Worm (Caenorhabditis elegans) whole organism, L1 larva: ENCODE data around the gene ugt-16.

Experiments used
- aha-1 ChIP-seq: fragments of 150-350 bp; optimal IDR thresholded peaks from 2 replicates; lab custom pipeline; 2014; ENCODE audit warnings: missing biosample characterization, missing genetic modification characterization
- aly-2 ChIP-seq: fragments of 150-350 bp; optimal IDR thresholded peaks from 2 replicates; lab custom pipeline; 2014; ENCODE audit warnings: missing biosample characterization, missing genetic modification characterization
- ama-1 ChIP-seq: fragments of 150-350 bp; optimal IDR thresholded peaks from 2 replicates; lab custom pipeline; 2014
- blmp-1 ChIP-seq: fragments of 150-350 bp; optimal IDR thresholded peaks from 2 replicates; lab custom pipeline; 2014; ENCODE audit warnings: missing biosample characterization, missing genetic modification characterization
- ceh-8 ChIP-seq: fragments of 200-800 bp; sonication (Bioruptor generic); optimal IDR thresholded peaks from 2 replicates; lab custom pipeline; 2018; ENCODE audit warnings: mild to moderate bottlenecking, missing genetic modification characterization, moderate library complexity, missing compliant biosample characterization
- dsc-1 ChIP-seq: sonication (generic microtip); optimal IDR thresholded peaks from 2 replicates; lab custom pipeline; 2016; ENCODE audit warnings: mild to moderate bottlenecking, missing genetic modification characterization, missing compliant biosample characterization
- elt-2 ChIP-seq: sonication (generic microtip); optimal IDR thresholded peaks from 2 replicates; lab custom pipeline; 2016; ENCODE audit warnings: missing genetic modification characterization, mild to moderate bottlenecking, inconsistent platforms, missing compliant biosample characterization, missing genetic modification reagents
- fkh-4 ChIP-seq: sonication (generic microtip); optimal IDR thresholded peaks from 2 replicates; lab custom pipeline; 2016; ENCODE audit warnings: missing compliant biosample characterization, missing genetic modification characterization, borderline replicate concordance
- fkh-8 ChIP-seq: sonication (generic microtip); optimal IDR thresholded peaks from 2 replicates; lab custom pipeline; 2016; ENCODE audit warnings: mild to moderate bottlenecking, missing genetic modification characterization, missing compliant biosample characterization
- fos-1 ChIP-seq: fragments of 150-350 bp; optimal IDR thresholded peaks from 2 replicates; lab custom pipeline; 2014; ENCODE audit warnings: missing biosample characterization, missing genetic modification characterization
- hlh-4 ChIP-seq: sonication (generic microtip); optimal IDR thresholded peaks from 2 replicates; lab custom pipeline; 2016; ENCODE audit warnings: mild to moderate bottlenecking, missing genetic modification characterization, missing compliant biosample characterization
- lin-14 ChIP-seq: fragments of 200-800 bp; sonication (Bioruptor generic); optimal IDR thresholded peaks from 2 replicates; lab custom pipeline; 2018; ENCODE audit warnings: mild to moderate bottlenecking, missing genetic modification characterization, moderate library complexity, missing compliant biosample characterization
- lsy-2 ChIP-seq, 2 experiments: fragments of 150-350 bp; optimal IDR thresholded peaks; 2 replicates each; lab custom pipeline; 2014; ENCODE audit warnings: missing biosample characterization in 2 of 2, missing genetic modification characterization in 2 of 2
- mab-9 ChIP-seq: fragments of 200-800 bp; sonication (Bioruptor generic); IDR thresholded peaks from 2 replicates; pipeline ENCODE4 v1.3.6; 2022; ENCODE audit warnings: missing genetic modification reagents, missing genetic modification characterization, missing compliant biosample characterization
- mdl-1 ChIP-seq, 2 experiments: fragments of 150-350 bp; optimal IDR thresholded peaks; 2 replicates each; lab custom pipeline; 2014 to 2017; ENCODE audit warnings: missing biosample characterization in 2 of 2, missing genetic modification characterization in 2 of 2, inconsistent platforms in 1 of 2
- mep-1 ChIP-seq: fragments of 150-350 bp; optimal IDR thresholded peaks from 2 replicates; lab custom pipeline; 2014; ENCODE audit warnings: missing biosample characterization, missing genetic modification characterization
- nhr-11 ChIP-seq: fragments of 150-350 bp; optimal IDR thresholded peaks from 2 replicates; lab custom pipeline; 2014; ENCODE audit warnings: missing biosample characterization, missing genetic modification characterization
- nhr-20 ChIP-seq: sonication (generic microtip); optimal IDR thresholded peaks from 2 replicates; lab custom pipeline; 2016; ENCODE audit warnings: mild to moderate bottlenecking, missing genetic modification characterization, missing compliant biosample characterization
- nhr-28 ChIP-seq: fragments of 150-350 bp; optimal IDR thresholded peaks from 2 replicates; lab custom pipeline; 2014; ENCODE audit warnings: missing biosample characterization, missing genetic modification characterization
- nhr-76 ChIP-seq: sonication (generic microtip); optimal IDR thresholded peaks from 2 replicates; lab custom pipeline; 2017; ENCODE audit warnings: missing biosample characterization, missing genetic modification characterization
- nhr-77 ChIP-seq: fragments of 150-350 bp; optimal IDR thresholded peaks from 2 replicates; lab custom pipeline; 2014; ENCODE audit warnings: missing biosample characterization, missing genetic modification characterization
- nhr-84 ChIP-seq: sonication (generic microtip); optimal IDR thresholded peaks from 2 replicates; lab custom pipeline; 2017; ENCODE audit warnings: missing biosample characterization, missing genetic modification characterization
- nhr-90 ChIP-seq: sonication (generic microtip); optimal IDR thresholded peaks from 2 replicates; lab custom pipeline; 2016; ENCODE audit warnings: mild to moderate bottlenecking, missing genetic modification characterization, missing compliant biosample characterization; ENCODE audit not compliant: poor library complexity
- pag-3 ChIP-seq: sonication (generic microtip); optimal IDR thresholded peaks from 2 replicates; lab custom pipeline; 2017; ENCODE audit warnings: missing genetic modification characterization, mild to moderate bottlenecking, missing compliant biosample characterization, antibody characterized with exemption, borderline replicate concordance; ENCODE audit not compliant: insufficient read depth
- pax-3 ChIP-seq: fragments of 200-800 bp; sonication (Bioruptor generic); optimal IDR thresholded peaks from 2 replicates; lab custom pipeline; 2018; ENCODE audit warnings: mild to moderate bottlenecking, missing genetic modification characterization, moderate library complexity, missing compliant biosample characterization
- snpc-4 ChIP-seq: fragments of 150-350 bp; optimal IDR thresholded peaks from 2 replicates; lab custom pipeline; 2014; ENCODE audit warnings: missing biosample characterization, missing genetic modification characterization
- unc-130 ChIP-seq: fragments of 150-350 bp; optimal IDR thresholded peaks from 2 replicates; lab custom pipeline; 2017; ENCODE audit warnings: missing biosample characterization, missing genetic modification characterization, inconsistent platforms
- unc-62 ChIP-seq: fragments of 150-350 bp; optimal IDR thresholded peaks from 2 replicates; lab custom pipeline; 2014; ENCODE audit warnings: missing biosample characterization, missing genetic modification reagents, missing genetic modification characterization
- zag-1 ChIP-seq: fragments of 150-350 bp; optimal IDR thresholded peaks from 2 replicates; lab custom pipeline; 2014; ENCODE audit warnings: missing biosample characterization, missing genetic modification characterization
- ztf-11 ChIP-seq, 2 experiments: sonication (generic microtip); optimal IDR thresholded peaks; 2 replicates each; lab custom pipeline; 2016 to 2017; ENCODE audit warnings: missing genetic modification characterization in 2 of 2, missing biosample characterization in 1 of 2, missing compliant biosample characterization in 1 of 2

The ugt-16 gene

ce11 chrV:12780248-12780647 lies 44.6 kb upstream of the ugt-16 start (continued):
- TF ChIP-seq mab-9 (no peak), unc-130 (peak; percentile 12), fkh-4 (no peak), zag-1 (tag; lab: Kevin White, UChicago) (no peak), nhr-20 (peak; percentile 49), fos-1 (tag; lab: Kevin White, UChicago) (no peak), pax-3 (tag; lab: Kevin White, UChicago) (peak; percentile 45), fkh-8 (tag; lab: Kevin White, UChicago) (peak; percentile 30), dsc-1 (tag; lab: Kevin White, UChicago) (peak; percentile 30), nhr-84 (tag; lab: Kevin White, UChicago) (no peak), mep-1 (tag; lab: Kevin White, UChicago) (no peak)

ce11 chrV:12784861-12785260 lies 40.0 kb upstream of the ugt-16 start, which contains the start of gene sre-20:
sre-20 (minus strand) TSS chrV:12784961.
- TF ChIP-seq fkh-8 (tag; lab: Kevin White, UChicago) (peak; percentile 7), pax-3 (tag; lab: Kevin White, UChicago) (peak; percentile 41), nhr-90 (tag; lab: Kevin White, UChicago) (no peak)

- TF ChIP-seq ceh-8 (GFP tag; lab: Kevin White, UChicago) (no peak), nhr-28 (tag; lab: Kevin White, UChicago) (no peak), nhr-11 (tag; lab: Kevin White, UChicago) (no peak), nhr-76 (tag; lab: Kevin White, UChicago) (no peak), ztf-11 (tag; optimal IDR thresholded peaks at IDR 0.05; lab: Kevin White, UChicago) (no peak), pax-3 (tag; lab: Kevin White, UChicago) (peak; percentile 68), hlh-4 (no peak), dsc-1 (tag; lab: Kevin White, UChicago) (peak; percentile 59), lin-14 (GFP tag; lab: Kevin White, UChicago) (no peak), unc-62 (GFP tag; lab: Kevin White, UChicago) (no peak), unc-130 (no peak), mab-9 (no peak), fkh-8 (tag; lab: Kevin White, UChicago) (no peak), pag-3 (tag; lab: Kevin White, UChicago) (no peak)
- TF ChIP-seq, all 84 proteins: peak for 2
These were observed 38.5 kb upstream of the ugt-16 start for ce11 chrV:12786340-12786739.

DNA sequence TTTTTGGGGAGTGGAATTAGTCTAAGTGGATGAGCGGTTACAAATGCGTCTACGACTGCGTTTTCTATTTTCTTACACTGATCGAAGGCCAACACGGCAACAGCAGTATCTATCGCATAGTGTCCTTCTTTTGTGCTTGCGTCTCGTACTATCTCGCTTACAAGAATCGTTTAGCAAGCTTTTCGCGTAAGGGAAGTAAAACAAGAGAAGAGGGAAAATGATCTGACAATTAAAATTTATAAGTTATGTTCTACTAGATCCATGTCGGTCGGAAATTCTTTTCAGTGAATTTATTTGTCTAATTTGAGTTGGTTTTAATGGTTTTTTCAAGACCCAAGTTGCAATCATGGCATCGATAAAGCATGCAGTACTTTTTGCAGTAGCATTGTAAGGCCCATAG lies 37.8 kb upstream of the ugt-16 start, which contains the start of gene fkb-4:
TSS of gene fkb-4 (minus strand) at position 101 of the 400 bp plus-strand sequence.
- TF ChIP-seq snpc-4 (no peak), lsy-2 (tag; optimal IDR thresholded peaks at IDR 0.05; lab: Kevin White, UChicago) (no peak), nhr-20 (no peak), blmp-1 (tag; lab: Kevin White, UChicago) (peak; percentile 35), ama-1 (lab: Kevin White, UChicago) (no peak)
- TF ChIP-seq, all 84 proteins: peak for 1

ce11 chrV:12788451-12788850 lies 36.4 kb upstream of the ugt-16 start, which contains the start of gene srbc-44:
srbc-44 (minus strand) TSS chrV:12788551.
- no peak for TF ChIP-seq snpc-4
- TF ChIP-seq mdl-1 (tag; optimal IDR thresholded peaks at IDR 0.05; lab: Kevin White, UChicago) = no peak
- TF ChIP-seq nhr-11 (tag; lab: Kevin White, UChicago) = no peak
- no peak for TF ChIP-seq aha-1 (tag; lab: Kevin White, UChicago)
- no peak for TF ChIP-seq aly-2 (tag; lab: Kevin White, UChicago)
- no peak for TF ChIP-seq ceh-8 (GFP tag; lab: Kevin White, UChicago)

DNA sequence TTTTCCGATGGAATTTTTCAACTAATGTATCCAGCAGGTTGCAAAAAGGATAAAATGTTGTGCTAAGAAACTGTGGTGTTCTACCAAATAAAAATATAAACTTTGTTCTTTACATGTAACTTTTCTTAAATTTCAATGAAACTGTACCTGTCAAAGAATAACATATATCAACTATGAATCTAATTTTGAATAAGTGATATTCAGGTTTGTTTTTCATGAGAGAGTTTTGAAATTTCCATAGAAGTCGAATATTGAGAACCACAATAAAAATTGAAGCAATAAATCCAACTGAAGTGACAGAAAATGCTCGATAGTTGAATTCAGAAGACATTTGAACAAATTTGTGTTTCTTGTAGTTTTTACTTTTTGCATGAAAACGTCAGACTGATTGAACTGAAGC lies 34.6 kb upstream of the ugt-16 start, which contains the start of gene srbc-43:
TSS of gene srbc-43 (minus strand) at position 331 of the 400 bp plus-strand sequence.
- TF ChIP-seq unc-130 = no peak
- peak; percentile 7 for TF ChIP-seq elt-2
- no peak for TF ChIP-seq nhr-77 (tag; lab: Kevin White, UChicago)
